Fruit fly (Drosophila melanogaster) whole organism, wandering third instar larva: ENCODE measurements around the gene CG14563.

Experiments
- Abd-B ChIP-seq: fragments of >200 bp; optimal IDR thresholded peaks from 2 replicates; lab custom pipeline; 2017; ENCODE audit warnings: missing biosample characterization, missing genetic modification characterization
- CG32264 ChIP-seq: fragments of 200-800 bp; sonication (Bioruptor generic); optimal IDR thresholded peaks from 2 replicates; lab custom pipeline; 2016; ENCODE audit warnings: missing biosample characterization, missing genetic modification characterization
- CG9705 ChIP-seq: fragments of 200-800 bp; sonication (Bioruptor generic); optimal IDR thresholded peaks from 2 replicates; lab custom pipeline; 2018; ENCODE audit warnings: missing biosample characterization, mild to moderate bottlenecking, missing genetic modification characterization
- CrebA ChIP-seq: fragments of 200-800 bp; sonication (Bioruptor generic); optimal IDR thresholded peaks from 2 replicates; lab custom pipeline; 2016; ENCODE audit warnings: missing biosample characterization, mild to moderate bottlenecking, missing genetic modification characterization, borderline replicate concordance
- Dfd ChIP-seq: fragments of >200 bp; optimal IDR thresholded peaks from 2 replicates; lab custom pipeline; 2017; ENCODE audit warnings: missing biosample characterization, missing genetic modification characterization
- Dif ChIP-seq: fragments of 200-275, 200-300 bp; sonication (Bioruptor generic); optimal IDR thresholded peaks from 2 replicates; lab custom pipeline; 2018; ENCODE audit warnings: missing biosample characterization, missing genetic modification characterization; ENCODE audit not compliant: partially characterized antibody
- GATAd ChIP-seq: sonication (Bioruptor generic); optimal IDR thresholded peaks from 2 replicates; lab custom pipeline; 2016; ENCODE audit warnings: missing biosample characterization, missing genetic modification characterization
- HLH106 ChIP-seq: fragments of 200-800 bp; optimal IDR thresholded peaks from 3 replicates; lab custom pipeline; 2019; ENCODE audit warnings: missing biosample characterization, mild to moderate bottlenecking, missing genetic modification characterization, moderate library complexity
- Hnf4 ChIP-seq: fragments of 200-800 bp; sonication (Bioruptor generic); optimal IDR thresholded peaks from 2 replicates; lab custom pipeline; 2016; ENCODE audit warnings: missing biosample characterization, mild to moderate bottlenecking, missing genetic modification characterization
- Hr78 ChIP-seq: fragments of >200 bp; optimal IDR thresholded peaks from 2 replicates; lab custom pipeline; 2017; ENCODE audit warnings: missing biosample characterization, missing genetic modification characterization
- Hr83 ChIP-seq: fragments of 200-300 bp; sonication (Bioruptor generic); optimal IDR thresholded peaks from 2 replicates; lab custom pipeline; 2016; ENCODE audit warnings: missing biosample characterization, mild to moderate bottlenecking, missing genetic modification characterization, moderate library complexity; ENCODE audit not compliant: poor library complexity, severe bottlenecking
- Jra ChIP-seq: sonication (Bioruptor generic); optimal IDR thresholded peaks from 2 replicates; lab custom pipeline; 2016; ENCODE audit warnings: missing biosample characterization, missing genetic modification characterization
- Mio ChIP-seq: sonication (Bioruptor generic); optimal IDR thresholded peaks from 2 replicates; lab custom pipeline; 2016; ENCODE audit warnings: missing biosample characterization, missing genetic modification characterization
- Myc ChIP-seq: fragments of >200 bp; optimal IDR thresholded peaks from 2 replicates; lab custom pipeline; 2017
- N ChIP-seq: fragments of >200 bp; optimal IDR thresholded peaks from 2 replicates; lab custom pipeline; 2018; ENCODE audit warnings: missing biosample characterization, missing external identifiers, missing genetic modification characterization
- OdsH ChIP-seq: fragments of 200-800 bp; sonication (Bioruptor generic); optimal IDR thresholded peaks from 2 replicates; lab custom pipeline; 2016; ENCODE audit warnings: missing biosample characterization, mild to moderate bottlenecking, missing genetic modification characterization
- Rel ChIP-seq, 2 experiments: fragments of 200-800 bp; sonication (Bioruptor generic) in 1 of 2; optimal IDR thresholded peaks; 2 replicates in 1 of 2; 3 replicates in 1 of 2; lab custom pipeline; 2016 to 2019; ENCODE audit warnings: mild to moderate bottlenecking in 2 of 2, missing biosample characterization in 2 of 2, missing genetic modification characterization in 2 of 2, moderate library complexity in 1 of 2
- Sp1 ChIP-seq: fragments of 200-800 bp; sonication (Bioruptor generic); optimal IDR thresholded peaks from 3 replicates; lab custom pipeline; 2019; ENCODE audit warnings: missing biosample characterization, mild to moderate bottlenecking, missing genetic modification characterization, moderate library complexity
- Vsx2 ChIP-seq: fragments of 200-300, 225-300 bp; sonication (Bioruptor generic); optimal IDR thresholded peaks from 2 replicates; lab custom pipeline; 2018; ENCODE audit warnings: missing biosample characterization, missing genetic modification characterization; ENCODE audit not compliant: partially characterized antibody
- br ChIP-seq: fragments of 200-800 bp; sonication (Bioruptor generic); optimal IDR thresholded peaks from 2 replicates; lab custom pipeline; 2016; ENCODE audit warnings: missing biosample characterization, missing genetic modification characterization
- brk ChIP-seq: fragments of 200-800 bp; sonication (Bioruptor generic); optimal IDR thresholded peaks from 2 replicates; lab custom pipeline; 2016; ENCODE audit warnings: missing biosample characterization, mild to moderate bottlenecking, missing genetic modification characterization
- dl ChIP-seq, 2 experiments: fragments of 175-275, 200-275 bp in 1 of 2; fragments of 200-275 bp in 1 of 2; sonication (Bioruptor generic); optimal IDR thresholded peaks; lab custom pipeline; 2018; ENCODE audit warnings: mild to moderate bottlenecking in 2 of 2, missing biosample characterization in 2 of 2, missing genetic modification characterization in 2 of 2, moderate library complexity in 2 of 2; ENCODE audit not compliant: partially characterized antibody in 2 of 2, insufficient read depth in 1 of 2
- dmrt93B ChIP-seq: fragments of 200-800 bp; sonication (Bioruptor generic); optimal IDR thresholded peaks from 2 replicates; lab custom pipeline; 2018; ENCODE audit warnings: missing biosample characterization, mild to moderate bottlenecking, missing genetic modification characterization
- dsf ChIP-seq: sonication (Bioruptor generic); optimal IDR thresholded peaks from 2 replicates; lab custom pipeline; 2016; ENCODE audit warnings: missing biosample characterization, missing genetic modification characterization, borderline replicate concordance
- ey ChIP-seq: fragments of 200-800 bp; sonication (Bioruptor generic); optimal IDR thresholded peaks from 2 replicates; lab custom pipeline; 2016; ENCODE audit warnings: missing biosample characterization, missing genetic modification characterization
- foxo ChIP-seq, 2 experiments: fragments of 200-800 bp; sonication (Bioruptor generic); optimal IDR thresholded peaks; 2 replicates in 1 of 2; 3 replicates in 1 of 2; lab custom pipeline; 2016 to 2017; ENCODE audit warnings: missing biosample characterization in 2 of 2, missing genetic modification characterization in 2 of 2
- fru ChIP-seq: fragments of 200-800 bp; sonication (Bioruptor generic); optimal IDR thresholded peaks from 3 replicates; lab custom pipeline; 2016; ENCODE audit warnings: missing biosample characterization, mild to moderate bottlenecking, missing genetic modification characterization
- h ChIP-seq: fragments of 200-800 bp; sonication (Bioruptor generic); optimal IDR thresholded peaks from 3 replicates; lab custom pipeline; 2016; ENCODE audit warnings: missing biosample characterization, mild to moderate bottlenecking, missing genetic modification characterization
- jim ChIP-seq: fragments of 175-275, 200-325 bp; sonication (Bioruptor generic); optimal IDR thresholded peaks from 2 replicates; lab custom pipeline; 2016; ENCODE audit warnings: missing biosample characterization, mild to moderate bottlenecking, missing genetic modification characterization
- lola ChIP-seq: fragments of >200 bp; optimal IDR thresholded peaks from 2 replicates; lab custom pipeline; 2017; ENCODE audit warnings: missing biosample characterization, missing genetic modification characterization
- pan ChIP-seq: fragments of >200 bp; optimal IDR thresholded peaks from 2 replicates; lab custom pipeline; 2017
- psq ChIP-seq: fragments of 200-800 bp; sonication (Bioruptor generic); optimal IDR thresholded peaks from 3 replicates; lab custom pipeline; 2017; ENCODE audit warnings: missing biosample characterization, mild to moderate bottlenecking, missing genetic modification characterization, moderate library complexity
- rgr ChIP-seq: fragments of 200-800 bp; sonication (Bioruptor generic); optimal IDR thresholded peaks from 3 replicates; lab custom pipeline; 2016; ENCODE audit warnings: missing biosample characterization, mild to moderate bottlenecking, missing genetic modification characterization
- sage ChIP-seq: fragments of 200-800 bp; sonication (Bioruptor generic); optimal IDR thresholded peaks from 2 replicates; lab custom pipeline; 2016; ENCODE audit warnings: missing biosample characterization, mild to moderate bottlenecking, missing genetic modification characterization
- sv ChIP-seq: fragments of 200-800 bp; sonication (Bioruptor generic); optimal IDR thresholded peaks from 3 replicates; lab custom pipeline; 2016; ENCODE audit warnings: missing biosample characterization, missing genetic modification characterization
- tai ChIP-seq: sonication (Bioruptor generic); optimal IDR thresholded peaks from 2 replicates; lab custom pipeline; 2016; ENCODE audit warnings: missing biosample characterization, missing genetic modification characterization
- usp ChIP-seq: fragments of >200 bp; optimal IDR thresholded peaks from 2 replicates; lab custom pipeline; 2017; ENCODE audit warnings: missing biosample characterization, missing genetic modification characterization
- woc ChIP-seq: sonication (Bioruptor generic); optimal IDR thresholded peaks from 2 replicates; lab custom pipeline; 2016; ENCODE audit warnings: missing biosample characterization, mild to moderate bottlenecking, missing genetic modification characterization

The CG14563 gene

dm6 chr3L:21886883-21887559 is 44.8 kb upstream of the CG14563 start:
- TF ChIP-seq dl (GFP tag; optimal IDR thresholded peaks at IDR 0.05; lab: Kevin White, UChicago; ENCODE audit: insufficient read depth in 1 of 2, partially characterized antibody in 2 of 2) (peak in 1 of 2 experiments; percentile 40), Rel (GFP tag; optimal IDR thresholded peaks at IDR 0.05; lab: Kevin White, UChicago) (no peak), Rel (tag; optimal IDR thresholded peaks at IDR 0.05; lab: Kevin White, UChicago) (peak; percentile 88), foxo (GFP tag; optimal IDR thresholded peaks at IDR 0.05; lab: Kevin White, UChicago) (no peak), sage (peak; percentile 21)

dm6 chr3L:21884058-21884457 is 41.9 kb upstream of the CG14563 start:
- TF ChIP-seq foxo (GFP tag; optimal IDR thresholded peaks at IDR 0.05; lab: Kevin White, UChicago) (no peak), br (GFP tag; lab: Kevin White, UChicago) (no peak), Sp1 (GFP tag; lab: Kevin White, UChicago) (no peak), Hnf4 (GFP tag; lab: Kevin White, UChicago) (no peak), rgr (GFP tag; lab: Kevin White, UChicago) (no peak), GATAd (GFP tag; lab: Kevin White, UChicago) (no peak), Vsx2 (no peak), Hr78 (no peak), Dif (GFP tag; lab: Kevin White, UChicago) (no peak), fru (GFP tag; lab: Kevin White, UChicago) (no peak), dsf (GFP tag; lab: Kevin White, UChicago) (no peak), CrebA (GFP tag; lab: Kevin White, UChicago) (no peak)
- TF ChIP-seq, all 38 proteins: peak for 0

- TF ChIP-seq Hr83 (no peak), Sp1 (GFP tag; lab: Kevin White, UChicago) (peak; percentile 27), ey (peak; percentile 61), dl (GFP tag; optimal IDR thresholded peaks at IDR 0.05; lab: Kevin White, UChicago; ENCODE audit: insufficient read depth in 1 of 2, partially characterized antibody in 2 of 2) (no peak), HLH106 (tag; lab: Kevin White, UChicago) (peak; percentile 24), N (no peak), h (GFP tag; lab: Kevin White, UChicago) (peak; percentile 59), Dfd (no peak), Rel (GFP tag; optimal IDR thresholded peaks at IDR 0.05; lab: Kevin White, UChicago) (no peak), Rel (tag; optimal IDR thresholded peaks at IDR 0.05; lab: Kevin White, UChicago) (no peak), woc (GFP tag; lab: Kevin White, UChicago) (peak; percentile 50), Myc (lab: Kevin White, UChicago) (no peak), dsf (GFP tag; lab: Kevin White, UChicago) (no peak), fru (GFP tag; lab: Kevin White, UChicago) (peak; percentile 72), tai (GFP tag; lab: Kevin White, UChicago) (no peak), CG32264 (peak; percentile 21), Hr78 (no peak), Hnf4 (GFP tag; lab: Kevin White, UChicago) (peak; percentile 25), sage (no peak), dmrt93B (GFP tag; lab: Kevin White, UChicago) (peak; percentile 44), brk (no peak), CrebA (GFP tag; lab: Kevin White, UChicago) (no peak), OdsH (GFP tag; lab: Kevin White, UChicago) (peak; percentile 55), GATAd (GFP tag; lab: Kevin White, UChicago) (no peak), usp (GFP tag; lab: Kevin White, UChicago) (no peak), pan (no peak), sv (GFP tag; lab: Kevin White, UChicago) (no peak), Abd-B (GFP tag; lab: Kevin White, UChicago) (no peak), lola (GFP tag; lab: Kevin White, UChicago) (no peak), psq (no peak), CG9705 (GFP tag; lab: Kevin White, UChicago) (no peak), br (GFP tag; lab: Kevin White, UChicago) (peak; percentile 6), Mio (no peak), Dif (GFP tag; lab: Kevin White, UChicago) (no peak), foxo (GFP tag; optimal IDR thresholded peaks at IDR 0.05; lab: Kevin White, UChicago) (peak in 1 of 2 experiments; percentile 64), Jra (GFP tag; lab: Kevin White, UChicago) (no peak), jim (GFP tag; lab: Kevin White, UChicago) (no peak), Vsx2 (no peak), rgr (GFP tag; lab: Kevin White, UChicago) (peak; percentile 38)
Observed at dm6 chr3L:21883619-21884015, 41.4 kb upstream of the CG14563 start.
